Worm (Caenorhabditis elegans) whole organism, mixed stage, embryonic: ENCODE results near the gene Y43F8A.2.

ENCODE experiments used
- nhr-28 ChIP-seq: fragments of 150-350 bp; optimal IDR thresholded peaks from 2 replicates; lab custom pipeline; 2014; ENCODE audit warnings: missing biosample characterization, missing genetic modification characterization
- nhr-76 ChIP-seq: sonication (generic microtip); optimal IDR thresholded peaks from 2 replicates; lab custom pipeline; 2017; ENCODE audit warnings: missing biosample characterization, missing genetic modification characterization

DNA sequence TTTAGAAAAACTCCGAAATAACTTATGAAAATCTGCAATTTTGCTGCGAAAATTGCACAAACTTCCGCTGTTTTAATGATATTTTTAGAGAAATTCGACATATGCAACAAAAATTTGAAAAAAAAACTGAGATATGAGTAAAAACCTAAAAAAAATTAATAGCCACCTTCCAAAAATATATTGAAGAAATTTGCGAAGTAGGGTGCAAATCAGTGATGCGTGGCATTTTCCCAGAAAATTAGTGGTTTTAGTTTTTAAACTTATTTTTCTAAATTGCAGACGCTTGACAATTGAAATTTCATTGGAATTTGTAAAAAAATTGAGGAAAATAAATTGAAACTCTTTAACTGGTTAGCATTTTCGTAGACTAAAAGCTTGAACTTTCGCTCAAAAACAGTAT, 27.5 kb downstream of the Y43F8A.2 start, which contains the start of gene C25F9.13:
- TF ChIP-seq nhr-76 (no peak), nhr-28 (tag; lab: Kevin White, UChicago) (no peak)
